Fruit fly (Drosophila melanogaster) whole organism, embryonic: ENCODE data around the gene Ptpmeg2.

Source experiments
- Abd-B ChIP-seq: fragments of 200-800 bp; sonication (Bioruptor generic); optimal IDR thresholded peaks from 2 replicates; lab custom pipeline; 2018; ENCODE audit warnings: missing biosample characterization, mild to moderate bottlenecking, missing genetic modification characterization, moderate library complexity
- Adf1 ChIP-seq: fragments of 200-800 bp; sonication (Bioruptor generic); IDR thresholded peaks from 2 replicates; pipeline ENCODE4 v1.3.6; 2022; ENCODE audit warnings: missing biosample characterization, missing genetic modification characterization
- CG10274 ChIP-seq: fragments of 200-800 bp; sonication (Bioruptor generic); optimal IDR thresholded peaks from 3 replicates; lab custom pipeline; 2017; ENCODE audit warnings: missing biosample characterization, mild to moderate bottlenecking, missing genetic modification characterization
- CG10543 ChIP-seq: fragments of 200-800 bp; sonication (Bioruptor generic); optimal IDR thresholded peaks from 3 replicates; lab custom pipeline; 2017; ENCODE audit warnings: missing biosample characterization, mild to moderate bottlenecking, missing genetic modification characterization, moderate library complexity
- CG11247 ChIP-seq: fragments of 200-800 bp; sonication (Bioruptor generic); IDR thresholded peaks from 2 replicates; pipeline ENCODE4 v1.3.6; 2022; ENCODE audit warnings: missing biosample characterization, missing genetic modification characterization
- CG11695 ChIP-seq: fragments of 200-800 bp; sonication (Bioruptor generic); IDR thresholded peaks from 3 replicates; pipeline ENCODE4 v1.3.6; 2022; ENCODE audit warnings: missing biosample characterization, missing genetic modification characterization
- CG11696 ChIP-seq: fragments of 200-800 bp; sonication (Bioruptor generic); IDR thresholded peaks from 2 replicates; pipeline ENCODE4 v1.3.6; 2022; ENCODE audit warnings: missing biosample characterization, missing genetic modification characterization
- CG13624 ChIP-seq: fragments of 200-800 bp; sonication (Bioruptor generic); optimal IDR thresholded peaks from 2 replicates; lab custom pipeline; 2016; ENCODE audit warnings: missing biosample characterization, missing genetic modification characterization
- CG15073 ChIP-seq: fragments of 200-800 bp; sonication (Bioruptor generic); optimal IDR thresholded peaks from 2 replicates; lab custom pipeline; 2016; ENCODE audit warnings: missing biosample characterization, missing genetic modification characterization
- CG1529 ChIP-seq: fragments of 200-800 bp; sonication (Bioruptor generic); optimal IDR thresholded peaks from 3 replicates; lab custom pipeline; 2018; ENCODE audit warnings: missing biosample characterization, missing genetic modification characterization
- CG17186 ChIP-seq: fragments of 200-800 bp; sonication (Bioruptor generic); optimal IDR thresholded peaks from 3 replicates; lab custom pipeline; 2017; ENCODE audit warnings: missing biosample characterization, missing genetic modification reagents, missing genetic modification characterization
- CG18262 ChIP-seq: fragments of 200-800 bp; optimal IDR thresholded peaks from 3 replicates; lab custom pipeline; 2019; ENCODE audit warnings: missing biosample characterization, mild to moderate bottlenecking, missing genetic modification characterization, moderate library complexity
- CG2202 ChIP-seq: fragments of 200-800 bp; sonication (Bioruptor generic); optimal IDR thresholded peaks from 2 replicates; lab custom pipeline; 2018; ENCODE audit warnings: missing biosample characterization, mild to moderate bottlenecking, missing genetic modification characterization
- CG31224 ChIP-seq: fragments of 200-800 bp; sonication (Bioruptor generic); IDR thresholded peaks from 2 replicates; pipeline ENCODE4 v1.3.6; 2022; ENCODE audit warnings: missing biosample characterization, missing genetic modification characterization
- CG31441 ChIP-seq: fragments of 200-800 bp; sonication (Bioruptor generic); IDR thresholded peaks from 2 replicates; pipeline ENCODE4 v1.3.6; 2022; ENCODE audit warnings: missing biosample characterization, missing genetic modification characterization
- CG3163 ChIP-seq: fragments of 200-800 bp; sonication (Bioruptor generic); optimal IDR thresholded peaks from 3 replicates; lab custom pipeline; 2016; ENCODE audit warnings: missing biosample characterization, missing genetic modification characterization
- CG42726 ChIP-seq: fragments of 200-800 bp; sonication (Bioruptor generic); IDR thresholded peaks from 2 replicates; pipeline ENCODE4 v1.3.6; 2022; ENCODE audit warnings: missing biosample characterization, missing genetic modification characterization; ENCODE audit not compliant: partially characterized antibody
- CG4404 ChIP-seq: fragments of 200-800 bp; sonication (Bioruptor generic); IDR thresholded peaks from 2 replicates; pipeline ENCODE4 v1.3.6; 2022; ENCODE audit warnings: missing biosample characterization, missing genetic modification characterization
- CG4730 ChIP-seq: fragments of 200-800 bp; sonication (Bioruptor generic); IDR thresholded peaks from 2 replicates; pipeline ENCODE4 v1.3.6; 2022; ENCODE audit warnings: missing biosample characterization, missing genetic modification characterization
- CG7556 ChIP-seq: fragments of 200-800 bp; sonication (Bioruptor generic); optimal IDR thresholded peaks from 2 replicates; lab custom pipeline; 2017; ENCODE audit warnings: missing biosample characterization, mild to moderate bottlenecking, missing genetic modification characterization
- Camta ChIP-seq: fragments of 200-800 bp; sonication (Bioruptor generic); optimal IDR thresholded peaks from 2 replicates; lab custom pipeline; 2016; ENCODE audit warnings: missing biosample characterization, missing genetic modification characterization
- D19A ChIP-seq: fragments of 200-800 bp; optimal IDR thresholded peaks from 3 replicates; lab custom pipeline; 2019; ENCODE audit warnings: missing biosample characterization, mild to moderate bottlenecking, missing genetic modification characterization, moderate library complexity
- D19B ChIP-seq: fragments of 200-800 bp; sonication (Bioruptor generic); optimal IDR thresholded peaks from 2 replicates; lab custom pipeline; 2017; ENCODE audit warnings: missing biosample characterization, mild to moderate bottlenecking, missing genetic modification characterization
- GATAe ChIP-seq: fragments of 200-800 bp; sonication (Bioruptor generic); conservative IDR thresholded peaks from 2 replicates; pipeline ENCODE4 v1.3.6; 2022; ENCODE audit warnings: missing biosample characterization, missing genetic modification characterization
- Gsc ChIP-seq: fragments of 200-800 bp; sonication (Bioruptor generic); IDR thresholded peaks from 2 replicates; pipeline ENCODE4 v1.3.6; 2022; ENCODE audit warnings: missing biosample characterization, missing genetic modification characterization
- HmgZ ChIP-seq: fragments of 200-800 bp; sonication (Bioruptor generic); optimal IDR thresholded peaks from 2 replicates; lab custom pipeline; 2018; ENCODE audit warnings: missing biosample characterization, mild to moderate bottlenecking, missing genetic modification characterization
- Hr39 ChIP-seq: fragments of >200 bp; optimal IDR thresholded peaks from 2 replicates; lab custom pipeline; 2017
- NC2β ChIP-seq: fragments of 200-800 bp; sonication (Bioruptor generic); optimal IDR thresholded peaks from 2 replicates; lab custom pipeline; 2016; ENCODE audit warnings: missing biosample characterization, missing genetic modification characterization
- Nf-YB ChIP-seq: fragments of 200-800 bp; sonication (Bioruptor generic); optimal IDR thresholded peaks from 3 replicates; lab custom pipeline; 2019; ENCODE audit warnings: missing biosample characterization, mild to moderate bottlenecking, missing genetic modification characterization, moderate library complexity
- PHDP ChIP-seq: fragments of 200-800 bp; sonication (Bioruptor generic); optimal IDR thresholded peaks from 3 replicates; lab custom pipeline; 2018; ENCODE audit warnings: missing biosample characterization, mild to moderate bottlenecking, missing genetic modification characterization, moderate library complexity
- Ravus ChIP-seq: fragments of 200-800 bp; sonication (Bioruptor generic); IDR thresholded peaks from 2 replicates; pipeline ENCODE4 v1.3.6; 2022; ENCODE audit warnings: missing biosample characterization, missing genetic modification characterization
- Scr ChIP-seq: fragments of 200-800 bp; sonication (Bioruptor generic); IDR thresholded peaks from 2 replicates; pipeline ENCODE4 v1.3.6; 2022; ENCODE audit warnings: missing biosample characterization, missing genetic modification characterization; ENCODE audit not compliant: partially characterized antibody
- Tbp ChIP-seq: fragments of >200 bp; optimal IDR thresholded peaks from 2 replicates; lab custom pipeline; 2018; ENCODE audit warnings: missing biosample characterization, missing genetic modification characterization
- Xbp1 ChIP-seq: fragments of 200-800 bp; sonication (Bioruptor generic); optimal IDR thresholded peaks from 3 replicates; lab custom pipeline; 2016; ENCODE audit warnings: missing biosample characterization, mild to moderate bottlenecking, missing genetic modification characterization
- ap ChIP-seq: fragments of 200-800 bp; sonication (Bioruptor generic); IDR thresholded peaks from 2 replicates; pipeline ENCODE4 v1.3.6; 2022; ENCODE audit warnings: missing biosample characterization, missing genetic modification characterization
- bcd ChIP-seq: fragments of 200-800 bp; sonication (Bioruptor generic); optimal IDR thresholded peaks from 2 replicates; lab custom pipeline; 2017; ENCODE audit warnings: missing biosample characterization, mild to moderate bottlenecking, missing genetic modification characterization
- br ChIP-seq: fragments of >200 bp; optimal IDR thresholded peaks from 2 replicates; lab custom pipeline; 2017
- bsh ChIP-seq, 2 experiments: fragments of 200-800 bp; sonication (Bioruptor generic); optimal IDR thresholded peaks; 2 replicates each; lab custom pipeline; 2017 to 2018; ENCODE audit warnings: mild to moderate bottlenecking in 2 of 2, missing biosample characterization in 2 of 2, missing genetic modification characterization in 2 of 2, moderate library complexity in 1 of 2
- crc ChIP-seq: fragments of 200-800 bp; sonication (Bioruptor generic); optimal IDR thresholded peaks from 2 replicates; lab custom pipeline; 2016; ENCODE audit warnings: missing biosample characterization, missing genetic modification characterization
- dan ChIP-seq: fragments of 200-800 bp; sonication (Bioruptor generic); IDR thresholded peaks from 2 replicates; pipeline ENCODE4 v1.3.6; 2022; ENCODE audit warnings: missing biosample characterization, missing genetic modification characterization
- emc ChIP-seq: fragments of 200-800 bp; sonication (Bioruptor generic); optimal IDR thresholded peaks from 2 replicates; lab custom pipeline; 2016; ENCODE audit warnings: missing biosample characterization, missing genetic modification characterization
- fd64A ChIP-seq: fragments of 200-800 bp; sonication (Bioruptor generic); optimal IDR thresholded peaks from 3 replicates; lab custom pipeline; 2018; ENCODE audit warnings: missing biosample characterization, mild to moderate bottlenecking, missing genetic modification characterization
- grn ChIP-seq: fragments of 200-800 bp; sonication (Bioruptor generic); optimal IDR thresholded peaks from 3 replicates; lab custom pipeline; 2017; ENCODE audit warnings: missing biosample characterization, missing genetic modification characterization
- kay ChIP-seq: fragments of 200-800 bp; sonication (Bioruptor generic); optimal IDR thresholded peaks from 2 replicates; lab custom pipeline; 2016; ENCODE audit warnings: missing biosample characterization, missing genetic modification characterization
- klu ChIP-seq: fragments of 200-800 bp; sonication (Bioruptor generic); IDR thresholded peaks from 2 replicates; pipeline ENCODE4 v1.3.6; 2022; ENCODE audit warnings: missing biosample characterization, missing genetic modification characterization
- lmd ChIP-seq: fragments of 200-800 bp; sonication (Bioruptor generic); IDR thresholded peaks from 2 replicates; pipeline ENCODE4 v1.3.6; 2022; ENCODE audit warnings: missing biosample characterization, missing genetic modification characterization
- mam ChIP-seq: fragments of 200-800 bp; sonication (Bioruptor generic); optimal IDR thresholded peaks from 3 replicates; lab custom pipeline; 2016; ENCODE audit warnings: missing biosample characterization, missing genetic modification characterization
- pfk ChIP-seq: fragments of 200-800 bp; sonication (Bioruptor generic); optimal IDR thresholded peaks from 2 replicates; lab custom pipeline; 2018; ENCODE audit warnings: missing biosample characterization, mild to moderate bottlenecking, missing genetic modification characterization, moderate library complexity
- run ChIP-seq: fragments of 200-800 bp; sonication (Bioruptor generic); optimal IDR thresholded peaks from 3 replicates; lab custom pipeline; 2018; ENCODE audit warnings: missing biosample characterization, mild to moderate bottlenecking, missing genetic modification characterization
- schlank ChIP-seq: fragments of 200-800 bp; sonication (Bioruptor generic); optimal IDR thresholded peaks from 2 replicates; lab custom pipeline; 2018; ENCODE audit warnings: missing biosample characterization, mild to moderate bottlenecking, missing genetic modification characterization
- tup ChIP-seq: fragments of 200-800 bp; sonication (Bioruptor generic); optimal IDR thresholded peaks from 2 replicates; lab custom pipeline; 2016; ENCODE audit warnings: missing biosample characterization, mild to moderate bottlenecking, missing genetic modification characterization, moderate library complexity
- vnd ChIP-seq: fragments of 200-800 bp; sonication (Bioruptor generic); IDR thresholded peaks from 3 replicates; pipeline ENCODE4 v1.3.6; 2022; ENCODE audit warnings: missing biosample characterization, missing genetic modification characterization; ENCODE audit not compliant: partially characterized antibody

Ptpmeg2 gene

dm6 chrX:9687623-9688022 lies 28.7 kb upstream of the Ptpmeg2 start (continued):
- TF ChIP-seq vnd (GFP tag; lab: Robert Waterston, UW): no peak
- peak; percentile 73 for TF ChIP-seq Ravus (GFP tag; lab: Robert Waterston, UW)
- TF ChIP-seq CG42726 (GFP tag; lab: Robert Waterston, UW): peak; percentile 68
- TF ChIP-seq emc (GFP tag; lab: Kevin White, UChicago): peak; percentile 70
- TF ChIP-seq CG10543 (GFP tag; lab: Kevin White, UChicago): peak; percentile 94
- peak; percentile 83 for TF ChIP-seq Camta (GFP tag; lab: Kevin White, UChicago)
- peak; percentile 81 for TF ChIP-seq kay (GFP tag; lab: Kevin White, UChicago)
- peak; percentile 91 for TF ChIP-seq Xbp1 (GFP tag; lab: Kevin White, UChicago)
- peak; percentile 93 for TF ChIP-seq D19A (tag; lab: Kevin White, UChicago)
- peak; percentile 77 for TF ChIP-seq crc (GFP tag; lab: Kevin White, UChicago)
- TF ChIP-seq CG31441: peak; percentile 99
- peak; percentile 59; the same call in 1 of the 2 replicates for TF ChIP-seq Gsc (GFP tag; lab: Robert Waterston, UW)
- TF ChIP-seq Adf1 (GFP tag; lab: Robert Waterston, UW): peak; percentile 72
- no peak for TF ChIP-seq Tbp (GFP tag; lab: Kevin White, UChicago)
- no peak for TF ChIP-seq dan (GFP tag; lab: Robert Waterston, UW)
- TF ChIP-seq klu (GFP tag; lab: Robert Waterston, UW): peak; percentile 85
- peak; percentile 84 for TF ChIP-seq CG31224 (GFP tag; lab: Robert Waterston, UW)
- peak; percentile 93 to 96 for TF ChIP-seq bsh (GFP tag; optimal IDR thresholded peaks at IDR 0.05; lab: Kevin White, UChicago)
- TF ChIP-seq CG4404 (GFP tag; lab: Robert Waterston, UW): peak; percentile 72
- peak; percentile 90 for TF ChIP-seq Abd-B (GFP tag; lab: Kevin White, UChicago)
- peak; percentile 88 for TF ChIP-seq fd64A (GFP tag; lab: Kevin White, UChicago)
- TF ChIP-seq HmgZ: peak; percentile 96
- peak; percentile 86 for TF ChIP-seq Nf-YB
- TF ChIP-seq lmd (GFP tag; lab: Robert Waterston, UW): peak; percentile 93
- TF ChIP-seq Scr (GFP tag; lab: Robert Waterston, UW): no peak
- peak; percentile 97 for TF ChIP-seq bcd
- peak; percentile 91 for TF ChIP-seq schlank (tag; lab: Kevin White, UChicago)
- TF ChIP-seq tup (GFP tag; lab: Kevin White, UChicago): peak; percentile 76
- TF ChIP-seq CG10274 (GFP tag; lab: Kevin White, UChicago): peak; percentile 80
- peak; percentile 57 for TF ChIP-seq pfk (GFP tag; lab: Kevin White, UChicago)
- TF ChIP-seq CG11247 (GFP tag; lab: Robert Waterston, UW): peak; percentile 95
- peak; percentile 87 for TF ChIP-seq CG11696 (GFP tag; lab: Robert Waterston, UW)
- peak; percentile 93 for TF ChIP-seq CG2202 (tag; lab: Kevin White, UChicago)
- TF ChIP-seq grn (GFP tag; lab: Kevin White, UChicago): peak; percentile 21
- peak; percentile 73 for TF ChIP-seq NC2β (GFP tag; lab: Kevin White, UChicago)
- no peak for TF ChIP-seq Hr39 (lab: Kevin White, UChicago)
- TF ChIP-seq run: peak; percentile 96
- TF ChIP-seq D19B (GFP tag; lab: Kevin White, UChicago): peak; percentile 89
- peak; percentile 97 for TF ChIP-seq CG18262 (tag; lab: Kevin White, UChicago)
- TF ChIP-seq br (lab: Kevin White, UChicago): no peak
- TF ChIP-seq CG11695: peak; percentile 97
- peak; percentile 97 for TF ChIP-seq PHDP (tag; lab: Kevin White, UChicago)
- TF ChIP-seq CG17186 (GFP tag; lab: Kevin White, UChicago): peak; percentile 58
- peak; percentile 85 for TF ChIP-seq CG13624
- TF ChIP-seq CG4730 (GFP tag; lab: Robert Waterston, UW): peak; percentile 89
- TF ChIP-seq GATAe (GFP tag; lab: Robert Waterston, UW): peak; percentile 59
- peak; percentile 34 for TF ChIP-seq CG3163 (GFP tag; lab: Kevin White, UChicago)
- peak; percentile 67 for TF ChIP-seq mam (GFP tag; lab: Kevin White, UChicago)
- TF ChIP-seq CG7556 (GFP tag; lab: Kevin White, UChicago): peak; percentile 96
- peak; percentile 88 for TF ChIP-seq ap (GFP tag; lab: Robert Waterston, UW)
- TF ChIP-seq CG15073 (GFP tag; lab: Kevin White, UChicago): peak; percentile 18
- peak; percentile 92 for TF ChIP-seq CG1529 (GFP tag; lab: Kevin White, UChicago)
